Worm (Caenorhabditis elegans): Measurements from ENCODE around the gene C49F8.15.

The C49F8.15 gene

DNA sequence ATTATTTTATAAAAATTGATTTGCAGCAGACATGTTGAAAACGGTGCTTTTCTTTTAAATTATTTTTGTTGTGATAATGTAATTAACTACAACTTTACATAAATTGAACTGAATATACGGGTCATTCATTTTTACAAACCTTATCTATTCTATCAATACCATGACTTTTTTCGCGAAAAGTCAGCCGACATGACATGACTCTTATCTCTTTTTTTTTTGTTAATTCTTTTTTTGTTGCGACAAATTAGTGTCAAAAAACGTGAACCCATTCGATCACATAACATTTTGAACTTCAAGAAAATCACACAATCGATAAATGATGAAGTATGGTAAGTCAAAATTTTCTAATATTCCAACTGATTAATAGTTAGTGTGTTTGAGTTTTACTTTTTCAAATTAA is 34.4 kb downstream of the C49F8.15 start, which contains the start of gene sir-2.2:
Gene sir-2.2, plus strand, starts transcription at position 34 of the 400 bp plus-strand sequence.
- no peak for TF ChIP-seq snpc-1.1 (tag; optimal IDR thresholded peaks at IDR 0.05; ENCODE audit: insufficient read depth)
- peak; percentile 64 for TF ChIP-seq nhr-80 (tag; optimal IDR thresholded peaks at IDR 0.05)
- no peak for TF ChIP-seq ztf-3 (GFP tag; optimal IDR thresholded peaks at IDR 0.05)
- TF ChIP-seq Y79H2A.3 (GFP tag; conservative IDR thresholded peaks at IDR 0.05), result no peak
- TF ChIP-seq akir-1 (GFP tag; optimal IDR thresholded peaks at IDR 0.05), result no peak
- TF ChIP-seq let-607 (tag; optimal IDR thresholded peaks at IDR 0.05), result peak in 1 of 2 experiments; percentile 4
- TF ChIP-seq sptf-2 (GFP tag; optimal IDR thresholded peaks at IDR 0.05), result no peak
- TF ChIP-seq nfya-2 (GFP tag; IDR thresholded peaks at IDR 0.05), result no peak
- TF ChIP-seq tbp1 (GFP tag; optimal IDR thresholded peaks at IDR 0.05), result peak; percentile 1
- TF ChIP-seq ccch-3 (GFP tag; optimal IDR thresholded peaks at IDR 0.05), result no peak
- no peak for TF ChIP-seq madf-10 (tag; optimal IDR thresholded peaks at IDR 0.05)
- TF ChIP-seq K11D2.4 (GFP tag; IDR thresholded peaks at IDR 0.05), result 0 out of 2 replicates have a peak, but pooled peaks have one; percentile 14
- TF ChIP-seq cebp-1 (GFP tag; IDR thresholded peaks at IDR 0.05), result no peak
- peak; percentile 8 for TF ChIP-seq cebp-1 (tag; optimal IDR thresholded peaks at IDR 0.05)

DNA sequence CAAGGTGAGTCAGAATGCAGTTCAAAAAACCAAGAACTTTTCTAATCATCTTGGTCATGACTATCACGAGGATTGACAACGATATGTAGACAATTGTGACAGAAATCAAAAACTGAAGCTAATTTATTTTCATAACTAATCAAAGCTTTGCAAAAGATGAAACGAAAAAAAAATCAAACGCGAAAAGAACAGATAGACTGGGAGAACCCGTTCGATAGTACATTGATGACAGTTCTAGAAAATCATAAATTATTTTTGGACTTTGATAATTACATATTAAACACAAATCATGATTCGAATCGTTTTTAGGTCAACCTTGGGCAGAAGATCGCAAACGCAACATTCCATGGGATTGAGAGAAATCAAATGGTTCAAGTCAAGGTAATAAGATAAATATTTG is 37.3 kb downstream of the C49F8.15 start:
- TF ChIP-seq ztf-6 (GFP tag; IDR thresholded peaks at IDR 0.05), result no peak
- TF ChIP-seq somi-1 (GFP tag; optimal IDR thresholded peaks at IDR 0.05), result peak; percentile 30

DNA sequence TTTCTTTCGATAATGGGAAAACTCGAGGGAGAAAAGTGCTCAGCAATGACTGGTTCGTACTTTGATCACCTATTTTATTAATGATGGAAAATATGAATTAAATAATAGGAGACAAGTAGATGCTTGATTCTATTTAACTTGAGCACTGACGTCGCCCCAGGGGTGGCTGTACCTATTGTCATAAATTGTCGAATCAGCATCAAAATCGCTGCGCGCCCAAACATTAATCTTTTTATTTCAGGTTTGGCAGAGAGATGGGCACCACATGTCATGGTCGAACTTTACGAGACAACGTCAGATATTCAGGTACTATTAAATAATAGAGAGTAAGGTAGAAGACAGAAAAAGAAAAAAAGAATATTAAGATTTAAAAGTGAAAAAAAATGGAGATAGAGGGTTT is 38.1 kb downstream of the C49F8.15 start:
- TF ChIP-seq hrde-1 (tag; optimal IDR thresholded peaks at IDR 0.05; ENCODE audit: borderline replicate concordance) (no peak), B0035.1 (tag; optimal IDR thresholded peaks at IDR 0.05) (no peak), hsf-1 (GFP tag; IDR thresholded peaks at IDR 0.05) (no peak)

DNA sequence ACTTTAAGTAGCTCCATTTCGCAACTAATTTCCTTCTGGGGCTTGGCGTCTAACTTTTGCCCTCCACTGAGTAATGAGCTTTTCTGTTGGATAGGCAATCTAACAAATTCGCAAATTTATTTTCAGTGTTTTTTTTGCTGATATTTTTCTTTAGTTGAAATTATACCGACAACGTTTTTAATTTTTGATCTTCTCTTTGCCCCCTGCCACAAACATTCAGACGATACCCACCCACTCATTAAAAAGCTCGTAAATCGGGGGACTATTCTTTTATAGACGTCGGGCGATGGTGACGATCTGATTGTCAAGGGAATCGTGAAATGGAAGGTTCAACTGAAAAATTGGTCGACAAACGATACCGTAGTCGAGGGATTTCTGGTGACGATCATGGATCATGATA is 38.7 kb downstream of the C49F8.15 start:
- TF ChIP-seq F39B2.1 (GFP tag; IDR thresholded peaks at IDR 0.05), result no peak
- no peak for TF ChIP-seq hlh-12 (tag; optimal IDR thresholded peaks at IDR 0.05)

DNA sequence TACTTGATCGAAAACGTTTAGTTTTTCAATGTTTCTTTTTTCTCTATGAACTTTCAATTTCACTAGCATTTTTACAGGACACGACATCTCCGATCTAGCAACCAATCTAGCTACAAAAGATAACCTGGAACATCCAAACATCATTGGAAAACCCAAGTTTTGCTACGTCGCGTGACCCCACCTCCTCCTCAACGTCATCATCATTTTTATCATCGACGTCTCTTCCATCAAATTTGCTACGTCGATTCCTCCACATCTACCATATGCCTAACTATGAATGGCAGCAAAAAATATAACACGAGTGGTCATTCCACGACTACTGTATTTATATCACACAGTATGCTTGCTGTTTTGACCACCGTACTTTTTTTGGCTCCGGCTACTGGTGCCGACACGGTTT is 39.5 kb downstream of the C49F8.15 start, which contains the start of gene F46G10.2:
Gene F46G10.2, plus strand, starts transcription at position 78 of the 400 bp plus-strand sequence.
- TF ChIP-seq unc-130 (GFP tag; optimal IDR thresholded peaks at IDR 0.05), result no peak
- TF ChIP-seq Y67H2A.10 (GFP tag; conservative IDR thresholded peaks at IDR 0.05), result no peak
- TF ChIP-seq madf-3 (GFP tag; IDR thresholded peaks at IDR 0.05), result no peak
- no peak for TF ChIP-seq madf-10 (tag; optimal IDR thresholded peaks at IDR 0.05)
- no peak for TF ChIP-seq F49E8.2 (tag; optimal IDR thresholded peaks at IDR 0.05; ENCODE audit: insufficient read depth)
- no peak for TF ChIP-seq ceh-40 (GFP tag; IDR thresholded peaks at IDR 0.05)
- TF ChIP-seq bed-2 (GFP tag; IDR thresholded peaks at IDR 0.05), result no peak
- no peak for TF ChIP-seq attf-6 (GFP tag; IDR thresholded peaks at IDR 0.05)
- no peak for TF ChIP-seq C06A6.2 (GFP tag; conservative IDR thresholded peaks at IDR 0.05)
- TF ChIP-seq lag-1 (GFP tag; IDR thresholded peaks at IDR 0.05), result no peak
- TF ChIP-seq efl-1 (GFP tag; optimal IDR thresholded peaks at IDR 0.05), result no peak
- no peak for TF ChIP-seq ama-1 (optimal IDR thresholded peaks at IDR 0.05)
- TF ChIP-seq ama-1 (GFP tag; optimal IDR thresholded peaks at IDR 0.05), result no peak
- TF ChIP-seq cebp-2 (GFP tag; IDR thresholded peaks at IDR 0.05), result no peak
- TF ChIP-seq dox-1 (GFP tag; IDR thresholded peaks at IDR 0.05), result no peak
- no peak for TF ChIP-seq lsl-1 (GFP tag; optimal IDR thresholded peaks at IDR 0.05)
- TF ChIP-seq mxl-1 (tag; optimal IDR thresholded peaks at IDR 0.05), result no peak
- TF ChIP-seq ceh-79 (tag; optimal IDR thresholded peaks at IDR 0.05), result no peak
- TF ChIP-seq lir-1 (GFP tag; conservative IDR thresholded peaks at IDR 0.05), result no peak
- TF ChIP-seq F57C9.4 (tag; optimal IDR thresholded peaks at IDR 0.05), result no peak
- no peak for TF ChIP-seq let-607 (tag; optimal IDR thresholded peaks at IDR 0.05)

Data from whole organism, young adult.